Fruit fly (Drosophila melanogaster) whole organism, embryonic: ENCODE data around the gene Dph5.

Experiments used
- Antp ChIP-seq: fragments of 200-800 bp; sonication (Bioruptor generic); optimal IDR thresholded peaks from 3 replicates; lab custom pipeline; 2016; ENCODE audit warnings: missing biosample characterization, missing genetic modification characterization
- Atf-2 ChIP-seq: fragments of 200-800 bp; sonication (Bioruptor generic); optimal IDR thresholded peaks from 2 replicates; lab custom pipeline; 2016; ENCODE audit warnings: missing biosample characterization, missing genetic modification characterization
- Atf3 ChIP-seq: fragments of 200-800 bp; sonication (Bioruptor generic); optimal IDR thresholded peaks from 3 replicates; lab custom pipeline; 2016; ENCODE audit warnings: missing biosample characterization, missing genetic modification characterization
- CG11247 ChIP-seq: fragments of 200-800 bp; sonication (Bioruptor generic); IDR thresholded peaks from 2 replicates; pipeline ENCODE4 v1.3.6; 2022; ENCODE audit warnings: missing biosample characterization, missing genetic modification characterization
- CG1233 ChIP-seq: fragments of 200-800 bp; sonication (Bioruptor generic); optimal IDR thresholded peaks from 4 replicates; lab custom pipeline; 2018; ENCODE audit warnings: missing biosample characterization, mild to moderate bottlenecking, missing genetic modification characterization
- CG12942 ChIP-seq: fragments of 200-800 bp; sonication (Bioruptor generic); optimal IDR thresholded peaks from 3 replicates; lab custom pipeline; 2016; ENCODE audit warnings: missing biosample characterization, missing genetic modification characterization
- CG13624 ChIP-seq: fragments of 200-800 bp; sonication (Bioruptor generic); optimal IDR thresholded peaks from 2 replicates; lab custom pipeline; 2016; ENCODE audit warnings: missing biosample characterization, missing genetic modification characterization
- CG14050 ChIP-seq: fragments of 200-800 bp; sonication (Bioruptor generic); IDR thresholded peaks from 3 replicates; pipeline ENCODE4 v1.3.6; 2022; ENCODE audit warnings: missing biosample characterization, missing genetic modification characterization
- CG15479 ChIP-seq: fragments of 200-800 bp; sonication (Bioruptor generic); optimal IDR thresholded peaks from 3 replicates; lab custom pipeline; 2019; ENCODE audit warnings: missing biosample characterization, mild to moderate bottlenecking, missing genetic modification characterization, moderate library complexity
- CG16779 ChIP-seq: fragments of 200-800 bp; sonication (Bioruptor generic); IDR thresholded peaks from 2 replicates; pipeline ENCODE4 v1.3.6; 2022; ENCODE audit warnings: missing biosample characterization, missing genetic modification characterization
- CG16813 ChIP-seq: fragments of 200-800 bp; sonication (Bioruptor generic); IDR thresholded peaks from 3 replicates; pipeline ENCODE4 v1.3.6; 2022; ENCODE audit warnings: missing biosample characterization, missing genetic modification characterization; ENCODE audit not compliant: partially characterized antibody
- CG18011 ChIP-seq: fragments of 200-800 bp; sonication (Bioruptor generic); optimal IDR thresholded peaks from 2 replicates; lab custom pipeline; 2017; ENCODE audit warnings: missing biosample characterization, missing genetic modification characterization, mild to moderate bottlenecking, moderate library complexity, missing genotype
- CG30020 ChIP-seq: fragments of 200-800 bp; optimal IDR thresholded peaks from 2 replicates; lab custom pipeline; 2019; ENCODE audit warnings: missing biosample characterization, mild to moderate bottlenecking, missing genetic modification characterization, moderate library complexity
- CG30431 ChIP-seq: fragments of 200-800 bp; sonication (Bioruptor generic); optimal IDR thresholded peaks from 2 replicates; lab custom pipeline; 2017; ENCODE audit warnings: missing biosample characterization, missing genetic modification characterization
- CG31224 ChIP-seq: fragments of 200-800 bp; sonication (Bioruptor generic); IDR thresholded peaks from 2 replicates; pipeline ENCODE4 v1.3.6; 2022; ENCODE audit warnings: missing biosample characterization, missing genetic modification characterization
- CG4820 ChIP-seq: fragments of 200-800 bp; sonication (Bioruptor generic); optimal IDR thresholded peaks from 3 replicates; lab custom pipeline; 2016; ENCODE audit warnings: missing biosample characterization, missing genetic modification characterization
- CG7786 ChIP-seq: fragments of 200-800 bp; sonication (Bioruptor generic); optimal IDR thresholded peaks from 2 replicates; lab custom pipeline; 2016; ENCODE audit warnings: missing biosample characterization, missing genetic modification characterization
- CG7839 ChIP-seq: fragments of 200-800 bp; sonication (Bioruptor generic); optimal IDR thresholded peaks from 3 replicates; lab custom pipeline; 2018; ENCODE audit warnings: missing biosample characterization, mild to moderate bottlenecking, missing genetic modification characterization, moderate library complexity
- CHES-1-like ChIP-seq: fragments of 200-800 bp; sonication (Bioruptor generic); optimal IDR thresholded peaks from 2 replicates; lab custom pipeline; 2016; ENCODE audit warnings: missing biosample characterization, missing genetic modification characterization
- Dad ChIP-seq: fragments of 200-800 bp; sonication (Bioruptor generic); optimal IDR thresholded peaks from 3 replicates; lab custom pipeline; 2016; ENCODE audit warnings: missing biosample characterization, missing genetic modification characterization
- ERR ChIP-seq: fragments of 200-800 bp; sonication (Bioruptor generic); optimal IDR thresholded peaks from 2 replicates; lab custom pipeline; 2016; ENCODE audit warnings: missing biosample characterization, missing genetic modification characterization
- Ets65A ChIP-seq: fragments of 200-800 bp; sonication (Bioruptor generic); peaks from one replicate; lab custom pipeline; 2016; ENCODE audit warnings: missing biosample characterization, missing genetic modification characterization
- Gsc ChIP-seq: fragments of 200-800 bp; sonication (Bioruptor generic); IDR thresholded peaks from 2 replicates; pipeline ENCODE4 v1.3.6; 2022; ENCODE audit warnings: missing biosample characterization, missing genetic modification characterization
- HHEX ChIP-seq: fragments of 200-800 bp; sonication (Bioruptor generic); optimal IDR thresholded peaks from 3 replicates; lab custom pipeline; 2017; ENCODE audit warnings: missing biosample characterization, mild to moderate bottlenecking, missing genetic modification characterization, missing genetic modification reagents
- Hmx ChIP-seq: fragments of 200-800 bp; sonication (Bioruptor generic); optimal IDR thresholded peaks from 2 replicates; lab custom pipeline; 2016; ENCODE audit warnings: missing biosample characterization, missing genetic modification characterization
- Hr3 ChIP-seq: fragments of 200-800 bp; sonication (Bioruptor generic); optimal IDR thresholded peaks from 3 replicates; lab custom pipeline; 2016; ENCODE audit warnings: missing biosample characterization, missing genetic modification characterization
- Kr ChIP-seq: fragments of 200-800 bp; sonication (Bioruptor generic); optimal IDR thresholded peaks from 2 replicates; lab custom pipeline; 2017; ENCODE audit warnings: missing biosample characterization, mild to moderate bottlenecking, missing genetic modification characterization
- Lim3 ChIP-seq: fragments of 200-800 bp; sonication (Bioruptor generic); IDR thresholded peaks from 2 replicates; pipeline ENCODE4 v1.3.6; 2022; ENCODE audit warnings: missing biosample characterization, missing genetic modification characterization
- Mad ChIP-seq: fragments of 200-800 bp; sonication (Bioruptor generic); optimal IDR thresholded peaks from 2 replicates; lab custom pipeline; 2016; ENCODE audit warnings: missing biosample characterization, missing genetic modification characterization
- Med ChIP-seq: fragments of 200-800 bp; sonication (Bioruptor generic); peaks from one replicate; lab custom pipeline; 2016; ENCODE audit warnings: missing biosample characterization, missing genetic modification characterization, mild to moderate bottlenecking, inconsistent platforms, moderate library complexity
- NfI ChIP-seq: fragments of 200-800 bp; sonication (Bioruptor generic); optimal IDR thresholded peaks from 3 replicates; lab custom pipeline; 2018; ENCODE audit warnings: missing biosample characterization, mild to moderate bottlenecking, missing genetic modification characterization, moderate library complexity
- Sry-β ChIP-seq: fragments of 200-800 bp; sonication (Bioruptor generic); optimal IDR thresholded peaks from 2 replicates; lab custom pipeline; 2018; ENCODE audit warnings: missing biosample characterization, mild to moderate bottlenecking, missing genetic modification characterization, moderate library complexity
- TFAM ChIP-seq: fragments of 200-800 bp; sonication (Bioruptor generic); optimal IDR thresholded peaks from 2 replicates; lab custom pipeline; 2017; ENCODE audit warnings: missing biosample characterization, missing genetic modification characterization, inconsistent platforms
- Tbp ChIP-seq: fragments of >200 bp; optimal IDR thresholded peaks from 2 replicates; lab custom pipeline; 2018; ENCODE audit warnings: missing biosample characterization, missing genetic modification characterization
- aop ChIP-seq: fragments of 200-800 bp; sonication (Bioruptor generic); IDR thresholded peaks from 2 replicates; pipeline ENCODE4 v1.3.6; 2022; ENCODE audit warnings: missing biosample characterization, missing genetic modification characterization
- bbx ChIP-seq: fragments of 200-800 bp; sonication (Bioruptor generic); IDR thresholded peaks from 2 replicates; pipeline ENCODE4 v1.3.6; 2022; ENCODE audit warnings: missing biosample characterization, missing genetic modification characterization; ENCODE audit not compliant: partially characterized antibody
- eyg ChIP-seq: fragments of 200-800 bp; sonication (Bioruptor generic); optimal IDR thresholded peaks from 3 replicates; lab custom pipeline; 2016; ENCODE audit warnings: missing biosample characterization, missing genetic modification characterization
- fd102C ChIP-seq: fragments of 200-800 bp; sonication (Bioruptor generic); optimal IDR thresholded peaks from 2 replicates; lab custom pipeline; 2018; ENCODE audit warnings: missing biosample characterization, mild to moderate bottlenecking, missing genetic modification characterization, moderate library complexity
- gce ChIP-seq: fragments of 200-800 bp; sonication (Bioruptor generic); IDR thresholded peaks from 3 replicates; pipeline ENCODE4 v1.3.6; 2022; ENCODE audit warnings: missing biosample characterization, missing genetic modification characterization
- jigr1 ChIP-seq: fragments of 200-800 bp; sonication (Bioruptor generic); IDR thresholded peaks from 3 replicates; pipeline ENCODE4 v1.3.6; 2022; ENCODE audit warnings: missing biosample characterization, missing genetic modification characterization
- klu ChIP-seq: fragments of 200-800 bp; sonication (Bioruptor generic); IDR thresholded peaks from 2 replicates; pipeline ENCODE4 v1.3.6; 2022; ENCODE audit warnings: missing biosample characterization, missing genetic modification characterization
- luna ChIP-seq: fragments of 200-800 bp; sonication (Bioruptor generic); optimal IDR thresholded peaks from 2 replicates; lab custom pipeline; 2016; ENCODE audit warnings: missing biosample characterization, missing genetic modification characterization
- maf-S ChIP-seq: fragments of 200-800 bp; sonication (Bioruptor generic); optimal IDR thresholded peaks from 2 replicates; lab custom pipeline; 2016; ENCODE audit warnings: missing biosample characterization, missing genetic modification characterization
- repo ChIP-seq: fragments of 200-800 bp; sonication (Bioruptor generic); optimal IDR thresholded peaks from 2 replicates; lab custom pipeline; 2016; ENCODE audit warnings: missing biosample characterization, missing genetic modification characterization
- scrt ChIP-seq: fragments of 200-800 bp; sonication (Bioruptor generic); optimal IDR thresholded peaks from 2 replicates; lab custom pipeline; 2018; ENCODE audit warnings: missing biosample characterization, mild to moderate bottlenecking, missing genetic modification characterization, moderate library complexity
- slbo ChIP-seq: fragments of 200-800 bp; sonication (Bioruptor generic); IDR thresholded peaks from 2 replicates; pipeline ENCODE4 v1.3.6; 2022; ENCODE audit warnings: missing biosample characterization, missing genetic modification characterization
- ssp ChIP-seq: fragments of 200-800 bp; sonication (Bioruptor generic); IDR thresholded peaks from 2 replicates; pipeline ENCODE4 v1.3.6; 2022; ENCODE audit warnings: missing biosample characterization, missing genetic modification characterization
- tll ChIP-seq, 2 experiments: fragments of 200-800 bp in 1 of 2; fragments of >200 bp in 1 of 2; sonication (Bioruptor generic) in 1 of 2; optimal IDR thresholded peaks; 2 replicates each; lab custom pipeline; 2017 to 2019; ENCODE audit warnings: missing biosample characterization in 2 of 2, missing genetic modification characterization in 2 of 2, mild to moderate bottlenecking in 1 of 2, moderate library complexity in 1 of 2
- ttk ChIP-seq: fragments of 200-800 bp; sonication (Bioruptor generic); IDR thresholded peaks from 2 replicates; pipeline ENCODE4 v2.1.2; 2022; ENCODE audit warnings: missing biosample characterization, missing genetic modification characterization
- tup ChIP-seq: fragments of 200-800 bp; sonication (Bioruptor generic); optimal IDR thresholded peaks from 2 replicates; lab custom pipeline; 2016; ENCODE audit warnings: missing biosample characterization, mild to moderate bottlenecking, missing genetic modification characterization, moderate library complexity
- usp ChIP-seq: fragments of >200 bp; optimal IDR thresholded peaks from 2 replicates; lab custom pipeline; 2017; ENCODE audit warnings: missing biosample characterization, missing genetic modification characterization

Dph5 gene

DNA sequence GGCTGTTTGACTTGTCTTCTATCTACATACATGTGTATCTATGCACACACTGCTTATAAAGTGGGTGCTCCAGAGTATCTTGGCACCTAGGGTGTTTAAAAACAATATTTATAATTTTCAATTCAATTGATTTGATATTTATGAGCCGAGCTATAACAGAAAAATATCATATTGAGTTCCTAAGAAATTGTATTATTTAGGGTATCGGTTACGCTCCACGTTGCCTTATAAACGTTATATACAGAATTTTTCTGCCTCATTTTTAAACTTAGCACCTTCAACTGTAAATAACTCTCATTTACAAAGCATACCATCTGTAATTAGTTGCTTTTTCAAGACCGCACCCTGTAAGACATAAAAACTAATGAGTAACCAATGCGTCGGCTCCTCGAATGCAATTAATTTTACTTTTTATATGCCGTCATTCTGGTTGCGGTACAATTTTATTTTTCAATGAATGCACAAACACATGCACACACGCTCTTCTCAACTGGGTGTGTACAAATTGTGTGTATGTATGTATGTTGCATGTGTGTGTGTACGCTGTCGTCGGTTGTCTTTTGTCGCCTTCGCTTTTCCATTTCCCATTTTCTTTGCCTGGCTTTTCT is 7.7 kb upstream of the Dph5 start (continued):
- TF ChIP-seq Med (GFP tag; lab: Kevin White, UChicago) (peak; percentile 85), Gsc (GFP tag; lab: Robert Waterston, UW) (no peak), CG13624 (no peak), fd102C (peak; percentile 17), CG16813 (no peak), Hmx (GFP tag; lab: Kevin White, UChicago) (no peak), CG18011 (GFP tag; lab: Kevin White, UChicago) (no peak), CG4820 (GFP tag; lab: Kevin White, UChicago) (peak; percentile 63), CG12942 (GFP tag; lab: Kevin White, UChicago) (no peak), ERR (no peak), ssp (GFP tag; lab: Robert Waterston, UW) (peak; percentile 33; the same call in 1 of the 2 replicates), CG7839 (peak; percentile 71), luna (GFP tag; lab: Kevin White, UChicago) (no peak), klu (GFP tag; lab: Robert Waterston, UW) (no peak), repo (no peak), Ets65A (GFP tag; lab: Kevin White, UChicago) (peak; percentile 79), NfI (GFP tag; lab: Kevin White, UChicago) (no peak), Antp (GFP tag; lab: Kevin White, UChicago) (peak; percentile 41), Hr3 (GFP tag; lab: Kevin White, UChicago) (peak; percentile 72), Sry-β (GFP tag; lab: Kevin White, UChicago) (peak; percentile 1), maf-S (GFP tag; lab: Kevin White, UChicago) (peak; percentile 1), CG15479 (no peak), CG16779 (GFP tag; lab: Robert Waterston, UW) (no peak), HHEX (peak; percentile 5), CHES-1-like (no peak), Atf3 (peak; percentile 47), Kr (GFP tag; lab: Kevin White, UChicago) (no peak), Tbp (GFP tag; lab: Kevin White, UChicago) (no peak), tup (GFP tag; lab: Kevin White, UChicago) (no peak), jigr1 (GFP tag; lab: Robert Waterston, UW) (0 out of 3 replicates have a peak, but pooled peaks have one; percentile 13), TFAM (GFP tag; lab: Kevin White, UChicago) (peak; percentile 28), CG30431 (GFP tag; lab: Kevin White, UChicago) (peak; percentile 57), Atf-2 (GFP tag; lab: Kevin White, UChicago) (peak; percentile 57), slbo (GFP tag; lab: Robert Waterston, UW) (peak; percentile 21; the same call in 1 of the 2 replicates), ttk (GFP tag; lab: Robert Waterston, UW) (0 out of 2 replicates have a peak, but pooled peaks have one; percentile 34), CG7786 (peak; percentile 19), CG31224 (no peak), scrt (GFP tag; lab: Kevin White, UChicago) (no peak), CG30020 (tag; lab: Kevin White, UChicago) (peak; percentile 20), eyg (GFP tag; lab: Kevin White, UChicago) (no peak), bbx (no peak), usp (GFP tag; lab: Kevin White, UChicago) (no peak), Dad (no peak), CG14050 (GFP tag; lab: Robert Waterston, UW) (no peak), aop (GFP tag; lab: Robert Waterston, UW) (no peak), tll (GFP tag; optimal IDR thresholded peaks at IDR 0.05; lab: Kevin White, UChicago) (no peak), Lim3 (GFP tag; lab: Robert Waterston, UW) (no peak), CG1233 (GFP tag; lab: Kevin White, UChicago) (peak; percentile 41), Mad (peak; percentile 28), CG11247 (GFP tag; lab: Robert Waterston, UW) (no peak), gce (GFP tag; lab: Robert Waterston, UW) (no peak)
